Worm (Caenorhabditis elegans): Measurements from ENCODE around the gene F23H11.7.

DNA sequence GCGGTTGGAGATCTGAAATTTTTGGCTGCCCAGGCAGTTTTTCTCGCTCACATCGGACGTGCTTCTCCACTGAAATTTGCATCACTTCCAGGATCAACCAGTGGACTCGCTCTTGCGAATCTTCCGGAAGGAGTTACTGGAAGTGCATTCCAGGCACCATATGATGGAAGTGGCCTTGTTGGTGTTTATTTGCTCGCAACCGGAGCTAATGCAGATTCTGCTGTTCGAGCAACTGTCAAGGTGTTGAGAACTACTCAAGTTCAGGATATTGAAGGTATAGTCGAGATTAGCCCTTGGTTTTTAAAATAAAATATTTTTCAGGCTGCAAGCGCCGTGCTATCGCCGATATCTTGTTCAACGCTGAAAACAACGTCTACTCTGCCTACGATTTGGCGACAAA, 38.4 kb downstream of the F23H11.7 start:
- TF ChIP-seq ama-1 (optimal IDR thresholded peaks at IDR 0.05) (no peak), ama-1 (GFP tag; optimal IDR thresholded peaks at IDR 0.05) (no peak), dpl-1 (GFP tag; optimal IDR thresholded peaks at IDR 0.05) (no peak), athp-1 (tag; optimal IDR thresholded peaks at IDR 0.05) (no peak), egl-18 (GFP tag; IDR thresholded peaks at IDR 0.05) (no peak), T26A5.8 (tag; optimal IDR thresholded peaks at IDR 0.05) (no peak), snpc-1.3 (tag; optimal IDR thresholded peaks at IDR 0.05; ENCODE audit: insufficient read depth) (no peak), snpc-4 (GFP tag; optimal IDR thresholded peaks at IDR 0.05) (no peak), snpc-4 (tag; optimal IDR thresholded peaks at IDR 0.05) (no peak)
